Fruit fly (Drosophila melanogaster) whole organism, embryonic: ENCODE results near the gene tral.

Experiments used
- Ada2b ChIP-seq: fragments of 200-800 bp; sonication (Bioruptor generic); IDR thresholded peaks from 2 replicates; pipeline ENCODE4 v1.3.6; 2022; ENCODE audit warnings: missing biosample characterization, missing genetic modification characterization
- Atf6 ChIP-seq: fragments of 200-800 bp; sonication (Bioruptor generic); IDR thresholded peaks from 2 replicates; pipeline ENCODE4 v1.3.6; 2022; ENCODE audit warnings: missing biosample characterization, missing genetic modification characterization
- Blimp-1 ChIP-seq: fragments of 200-800 bp; sonication (Bioruptor generic); optimal IDR thresholded peaks from 3 replicates; lab custom pipeline; 2018; ENCODE audit warnings: missing biosample characterization, missing genetic modification characterization, mild to moderate bottlenecking, moderate library complexity, missing genetic modification reagents
- Bteb2 ChIP-seq: fragments of 200-800 bp; sonication (Bioruptor generic); optimal IDR thresholded peaks from 2 replicates; lab custom pipeline; 2016; ENCODE audit warnings: missing biosample characterization, missing genetic modification characterization
- CG10366 ChIP-seq: fragments of 200-800 bp; sonication (Bioruptor generic); IDR thresholded peaks from 2 replicates; pipeline ENCODE4 v1.3.6; 2022; ENCODE audit warnings: missing biosample characterization, missing genetic modification characterization
- CG11504 ChIP-seq: fragments of 200-800 bp; sonication (Bioruptor generic); optimal IDR thresholded peaks from 3 replicates; lab custom pipeline; 2019; ENCODE audit warnings: missing biosample characterization, mild to moderate bottlenecking, missing genetic modification characterization, moderate library complexity
- CG14710 ChIP-seq: fragments of 200-800 bp; sonication (Bioruptor generic); optimal IDR thresholded peaks from 3 replicates; lab custom pipeline; 2019; ENCODE audit warnings: missing biosample characterization, mild to moderate bottlenecking, missing genetic modification characterization, moderate library complexity
- CG1602 ChIP-seq: fragments of 200-800 bp; sonication (Bioruptor generic); optimal IDR thresholded peaks from 3 replicates; lab custom pipeline; 2016; ENCODE audit warnings: missing biosample characterization, missing genetic modification characterization
- CG17361 ChIP-seq: fragments of 200-800 bp; sonication (Bioruptor generic); IDR thresholded peaks from 3 replicates; pipeline ENCODE4 v1.3.6; 2022; ENCODE audit warnings: missing biosample characterization, missing genetic modification characterization
- CG17612 ChIP-seq: fragments of 200-800 bp; sonication (Bioruptor generic); IDR thresholded peaks from 2 replicates; pipeline ENCODE4 v1.3.6; 2022; ENCODE audit warnings: missing biosample characterization, missing genetic modification characterization
- CG18262 ChIP-seq: fragments of 200-800 bp; optimal IDR thresholded peaks from 3 replicates; lab custom pipeline; 2019; ENCODE audit warnings: missing biosample characterization, mild to moderate bottlenecking, missing genetic modification characterization, moderate library complexity
- CG2202 ChIP-seq: fragments of 200-800 bp; sonication (Bioruptor generic); optimal IDR thresholded peaks from 2 replicates; lab custom pipeline; 2018; ENCODE audit warnings: missing biosample characterization, mild to moderate bottlenecking, missing genetic modification characterization
- CG2678 ChIP-seq: fragments of 200-800 bp; sonication (Bioruptor generic); optimal IDR thresholded peaks from 3 replicates; lab custom pipeline; 2019; ENCODE audit warnings: missing biosample characterization, mild to moderate bottlenecking, missing genetic modification characterization, moderate library complexity
- CG2712 ChIP-seq: fragments of 200-800 bp; optimal IDR thresholded peaks from 3 replicates; lab custom pipeline; 2019; ENCODE audit warnings: missing biosample characterization, mild to moderate bottlenecking, missing genetic modification characterization, moderate library complexity
- CG31441 ChIP-seq: fragments of 200-800 bp; sonication (Bioruptor generic); IDR thresholded peaks from 2 replicates; pipeline ENCODE4 v1.3.6; 2022; ENCODE audit warnings: missing biosample characterization, missing genetic modification characterization
- CG4424 ChIP-seq: fragments of 200-800 bp; sonication (Bioruptor generic); optimal IDR thresholded peaks from 3 replicates; lab custom pipeline; 2016; ENCODE audit warnings: missing biosample characterization, missing genetic modification characterization
- CG6689 ChIP-seq: fragments of 200-800 bp; sonication (Bioruptor generic); IDR thresholded peaks from 2 replicates; pipeline ENCODE4 v1.3.6; 2022; ENCODE audit warnings: missing biosample characterization, missing genetic modification characterization
- CG7556 ChIP-seq: fragments of 200-800 bp; sonication (Bioruptor generic); optimal IDR thresholded peaks from 2 replicates; lab custom pipeline; 2017; ENCODE audit warnings: missing biosample characterization, mild to moderate bottlenecking, missing genetic modification characterization
- CG7839 ChIP-seq: fragments of 200-800 bp; sonication (Bioruptor generic); optimal IDR thresholded peaks from 3 replicates; lab custom pipeline; 2018; ENCODE audit warnings: missing biosample characterization, mild to moderate bottlenecking, missing genetic modification characterization, moderate library complexity
- CG8089 ChIP-seq: fragments of 200-800 bp; sonication (Bioruptor generic); optimal IDR thresholded peaks from 3 replicates; lab custom pipeline; 2016; ENCODE audit warnings: missing biosample characterization, missing genetic modification characterization
- CoRest ChIP-seq: fragments of 200-800 bp; sonication (Bioruptor generic); optimal IDR thresholded peaks from 3 replicates; lab custom pipeline; 2018; ENCODE audit warnings: missing biosample characterization, mild to moderate bottlenecking, missing genetic modification characterization, moderate library complexity
- D ChIP-seq, 2 experiments: fragments of 200-800 bp in 1 of 2; fragments of >200 bp in 1 of 2; sonication (Bioruptor generic) in 1 of 2; optimal IDR thresholded peaks; 2 replicates in 1 of 2; 3 replicates in 1 of 2; lab custom pipeline; 2017; ENCODE audit warnings: mild to moderate bottlenecking in 1 of 2, missing biosample characterization in 1 of 2, missing genetic modification characterization in 1 of 2, missing genetic modification reagents in 1 of 2
- Ets65A ChIP-seq: fragments of 200-800 bp; sonication (Bioruptor generic); peaks from one replicate; lab custom pipeline; 2016; ENCODE audit warnings: missing biosample characterization, missing genetic modification characterization
- Hey ChIP-seq: fragments of 200-800 bp; sonication (Bioruptor generic); optimal IDR thresholded peaks from 3 replicates; lab custom pipeline; 2018; ENCODE audit warnings: missing biosample characterization, mild to moderate bottlenecking, missing genetic modification characterization
- MBD-R2 ChIP-seq: fragments of 200-800 bp; sonication (Bioruptor generic); IDR thresholded peaks from 2 replicates; pipeline ENCODE4 v1.3.6; 2022; ENCODE audit warnings: missing biosample characterization, missing genetic modification characterization
- Med ChIP-seq: fragments of 200-800 bp; sonication (Bioruptor generic); peaks from one replicate; lab custom pipeline; 2016; ENCODE audit warnings: missing biosample characterization, missing genetic modification characterization, mild to moderate bottlenecking, inconsistent platforms, moderate library complexity
- Nf-YC ChIP-seq: fragments of 200-800 bp; optimal IDR thresholded peaks from 3 replicates; lab custom pipeline; 2019; ENCODE audit warnings: missing biosample characterization, mild to moderate bottlenecking, missing genetic modification characterization, moderate library complexity
- Six4 ChIP-seq: fragments of 200-800 bp; sonication (Bioruptor generic); optimal IDR thresholded peaks from 2 replicates; lab custom pipeline; 2016; ENCODE audit warnings: missing biosample characterization, missing genetic modification characterization
- Sox100B ChIP-seq: fragments of 200-800 bp; sonication (Bioruptor generic); optimal IDR thresholded peaks from 3 replicates; lab custom pipeline; 2018; ENCODE audit warnings: missing biosample characterization, mild to moderate bottlenecking, missing genetic modification characterization
- al ChIP-seq: fragments of 200-800 bp; sonication (Bioruptor generic); IDR thresholded peaks from 2 replicates; pipeline ENCODE4 v1.3.6; 2022; ENCODE audit warnings: missing biosample characterization, missing genetic modification characterization
- bcd ChIP-seq: fragments of 200-800 bp; sonication (Bioruptor generic); optimal IDR thresholded peaks from 2 replicates; lab custom pipeline; 2017; ENCODE audit warnings: missing biosample characterization, mild to moderate bottlenecking, missing genetic modification characterization
- bsh ChIP-seq, 2 experiments: fragments of 200-800 bp; sonication (Bioruptor generic); optimal IDR thresholded peaks; 2 replicates each; lab custom pipeline; 2017 to 2018; ENCODE audit warnings: mild to moderate bottlenecking in 2 of 2, missing biosample characterization in 2 of 2, missing genetic modification characterization in 2 of 2, moderate library complexity in 1 of 2
- cad ChIP-seq: fragments of >200 bp; optimal IDR thresholded peaks from 2 replicates; lab custom pipeline; 2017; ENCODE audit warnings: missing biosample characterization, missing genetic modification characterization
- cg ChIP-seq: fragments of 200-800 bp; sonication (Bioruptor generic); optimal IDR thresholded peaks from 3 replicates; lab custom pipeline; 2019; ENCODE audit warnings: missing biosample characterization, mild to moderate bottlenecking, missing genetic modification characterization, moderate library complexity
- chinmo ChIP-seq: fragments of 200-800 bp; sonication (Bioruptor generic); IDR thresholded peaks from 4 replicates; pipeline ENCODE4 v1.3.6; 2022; ENCODE audit warnings: missing biosample characterization, missing genetic modification characterization; ENCODE audit not compliant: partially characterized antibody
- dmrt99B ChIP-seq: fragments of 200-800 bp; sonication (Bioruptor generic); optimal IDR thresholded peaks from 2 replicates; lab custom pipeline; 2018; ENCODE audit warnings: missing biosample characterization, mild to moderate bottlenecking, missing genetic modification characterization, moderate library complexity
- eve ChIP-seq, 2 experiments: fragments of >200 bp; optimal IDR thresholded peaks; 2 replicates each; lab custom pipeline; 2017; ENCODE audit warnings: missing biosample characterization in 2 of 2, missing genetic modification characterization in 2 of 2
- ewg ChIP-seq: fragments of 200-800 bp; sonication (Bioruptor generic); optimal IDR thresholded peaks from 3 replicates; lab custom pipeline; 2017; ENCODE audit warnings: mild to moderate bottlenecking, missing biosample characterization, missing genetic modification reagents, missing genetic modification characterization
- gem ChIP-seq: fragments of 200-800 bp; sonication (Bioruptor generic); optimal IDR thresholded peaks from 2 replicates; lab custom pipeline; 2019; ENCODE audit warnings: missing biosample characterization, mild to moderate bottlenecking, missing genetic modification characterization, moderate library complexity
- grau ChIP-seq: fragments of 200-800 bp; optimal IDR thresholded peaks from 3 replicates; lab custom pipeline; 2019; ENCODE audit warnings: missing biosample characterization, mild to moderate bottlenecking, missing genetic modification characterization, moderate library complexity
- hbn ChIP-seq: fragments of 200-800 bp; sonication (Bioruptor generic); IDR thresholded peaks from 2 replicates; pipeline ENCODE4 v1.3.6; 2022; ENCODE audit warnings: missing biosample characterization, missing genetic modification characterization; ENCODE audit not compliant: partially characterized antibody
- nmo ChIP-seq: fragments of 200-800 bp; sonication (Bioruptor generic); optimal IDR thresholded peaks from 2 replicates; lab custom pipeline; 2018; ENCODE audit warnings: missing biosample characterization, mild to moderate bottlenecking, missing genetic modification characterization, moderate library complexity
- p53 ChIP-seq: fragments of 200-800 bp; sonication (Bioruptor generic); optimal IDR thresholded peaks from 2 replicates; lab custom pipeline; 2016; ENCODE audit warnings: missing biosample characterization, missing genetic modification characterization
- phol ChIP-seq: fragments of 200-800 bp; sonication (Bioruptor generic); optimal IDR thresholded peaks from 3 replicates; lab custom pipeline; 2018; ENCODE audit warnings: missing biosample characterization, mild to moderate bottlenecking, missing genetic modification characterization, moderate library complexity
- row ChIP-seq: fragments of 200-800 bp; sonication (Bioruptor generic); IDR thresholded peaks from 3 replicates; pipeline ENCODE4 v1.3.6; 2022; ENCODE audit warnings: missing biosample characterization, missing genetic modification characterization
- slou ChIP-seq: fragments of 200-800 bp; sonication (Bioruptor generic); optimal IDR thresholded peaks from 3 replicates; lab custom pipeline; 2016; ENCODE audit warnings: missing biosample characterization, missing genetic modification characterization
- ssp ChIP-seq: fragments of 200-800 bp; sonication (Bioruptor generic); IDR thresholded peaks from 2 replicates; pipeline ENCODE4 v1.3.6; 2022; ENCODE audit warnings: missing biosample characterization, missing genetic modification characterization
- tll ChIP-seq, 2 experiments: fragments of 200-800 bp in 1 of 2; fragments of >200 bp in 1 of 2; sonication (Bioruptor generic) in 1 of 2; optimal IDR thresholded peaks; 2 replicates each; lab custom pipeline; 2017 to 2019; ENCODE audit warnings: missing biosample characterization in 2 of 2, missing genetic modification characterization in 2 of 2, mild to moderate bottlenecking in 1 of 2, moderate library complexity in 1 of 2
- twi ChIP-seq: fragments of 200-800 bp; optimal IDR thresholded peaks from 2 replicates; lab custom pipeline; 2019; ENCODE audit warnings: missing biosample characterization, mild to moderate bottlenecking, missing genetic modification characterization, moderate library complexity

tral gene

DNA sequence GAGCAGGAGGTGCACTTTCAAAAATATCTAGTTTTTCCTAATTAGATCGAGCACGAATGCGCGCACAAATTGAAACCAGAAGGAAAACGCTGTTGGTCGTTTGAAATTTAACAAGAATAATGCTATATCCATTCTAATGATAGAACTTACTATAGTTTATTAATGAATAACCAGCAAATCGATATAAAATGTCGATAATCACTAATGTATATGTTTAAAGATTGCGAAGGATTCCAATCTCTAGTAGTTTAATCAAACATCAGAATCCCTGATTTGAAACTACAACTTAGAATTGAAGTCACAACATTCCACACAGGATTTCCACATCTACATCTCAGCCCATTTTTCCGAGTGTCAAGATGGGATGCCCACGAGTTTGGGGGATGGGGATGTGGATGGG is 50.6 kb downstream of the tral start (continued):
- TF ChIP-seq CG2678 (tag; lab: Kevin White, UChicago) (peak; percentile 40), tll (GFP tag; optimal IDR thresholded peaks at IDR 0.05; lab: Kevin White, UChicago) (no peak), CG11504 (tag; lab: Kevin White, UChicago) (peak; percentile 25), CG10366 (GFP tag; lab: Robert Waterston, UW) (no peak), CG31441 (GFP tag; lab: Robert Waterston, UW) (0 out of 2 replicates have a peak, but pooled peaks have one; percentile 24), CG4424 (GFP tag; lab: Kevin White, UChicago) (peak; percentile 13), CG1602 (GFP tag; lab: Kevin White, UChicago) (peak; percentile 10), CG17361 (peak; percentile 72), CG7556 (GFP tag; lab: Kevin White, UChicago) (peak; percentile 34), nmo (GFP tag; lab: Kevin White, UChicago) (peak; percentile 41), ewg (GFP tag; lab: Kevin White, UChicago) (peak; percentile 7), eve (GFP tag; optimal IDR thresholded peaks at IDR 0.05; lab: Kevin White, UChicago) (peak in 1 of 2 experiments; percentile 50), CG2712 (tag; lab: Kevin White, UChicago) (peak; percentile 38), bcd (GFP tag; lab: Kevin White, UChicago) (peak; percentile 22), CG14710 (tag; lab: Kevin White, UChicago) (peak; percentile 22), row (0 out of 3 replicates have a peak, but pooled peaks have one; percentile 6), CG18262 (tag; lab: Kevin White, UChicago) (peak; percentile 60), CoRest (tag; lab: Kevin White, UChicago) (peak; percentile 22), gem (tag; lab: Kevin White, UChicago) (peak; percentile 35), Blimp-1 (GFP tag; lab: Kevin White, UChicago) (peak; percentile 23), CG7839 (peak; percentile 27), Sox100B (peak; percentile 40), dmrt99B (peak; percentile 32), grau (peak; percentile 27), twi (tag; lab: Kevin White, UChicago) (no peak), Ada2b (no peak), bsh (GFP tag; optimal IDR thresholded peaks at IDR 0.05; lab: Kevin White, UChicago) (peak in 1 of 2 experiments; percentile 16), D (optimal IDR thresholded peaks at IDR 0.05; lab: Kevin White, UChicago) (no peak), D (GFP tag; optimal IDR thresholded peaks at IDR 0.05; lab: Kevin White, UChicago) (peak; percentile 15), Med (GFP tag; lab: Kevin White, UChicago) (peak; percentile 4)

- TF ChIP-seq chinmo (0 out of 4 replicates have a peak, but pooled peaks have one; percentile 14), Bteb2 (GFP tag; lab: Kevin White, UChicago) (no peak), Six4 (no peak), Ets65A (peak; percentile 63), p53 (no peak), cg (peak; percentile 44), tll (GFP tag; optimal IDR thresholded peaks at IDR 0.05; lab: Kevin White, UChicago) (peak in 1 of 2 experiments; percentile 97), CG17612 (GFP tag; lab: Robert Waterston, UW) (no peak), Atf6 (GFP tag; lab: Robert Waterston, UW) (no peak), ssp (no peak), MBD-R2 (GFP tag; lab: Robert Waterston, UW) (no peak), hbn (no peak), CG2202 (tag; lab: Kevin White, UChicago) (no peak), cad (peak; percentile 67), Nf-YC (tag; lab: Kevin White, UChicago) (no peak), CG6689 (GFP tag; lab: Robert Waterston, UW) (no peak), al (GFP tag; lab: Robert Waterston, UW) (no peak), slou (no peak), Hey (tag; lab: Kevin White, UChicago) (peak; percentile 73), CG14710 (tag; lab: Kevin White, UChicago) (no peak), CG8089 (GFP tag; lab: Kevin White, UChicago) (no peak), phol (tag; lab: Kevin White, UChicago) (no peak)
Observed at dm6 chr3L:12566065-12566730, 51.3 kb downstream of the tral start.
